Fruit fly (Drosophila melanogaster): ENCODE data around the gene meng.

dm6 chr2L:6797408-6797807 lies 55.1 kb downstream of the meng start:
- TF ChIP-seq CTCF (optimal IDR thresholded peaks at IDR 0.05) (peak; percentile 80 to 98), CG8478 (optimal IDR thresholded peaks at IDR 0.05) (no peak)

Measured in S2 (cell line).